Worm (Caenorhabditis elegans) whole organism, young adult: ENCODE data around the gene tag-307.

ENCODE experiments used
- K11D2.4 ChIP-seq: fragments of 200-800 bp; sonication (Bioruptor generic); IDR thresholded peaks from 2 replicates; pipeline ENCODE4 v1.3.6; 2022; ENCODE audit warnings: missing genetic modification reagents, missing genetic modification characterization, missing compliant biosample characterization
- Y56A3A.18 ChIP-seq: fragments of 200-800 bp; sonication (Bioruptor generic); IDR thresholded peaks from 2 replicates; pipeline ENCODE4 v1.3.6; 2022; ENCODE audit warnings: missing genetic modification reagents, missing genetic modification characterization, missing compliant biosample characterization
- Y67H2A.10 ChIP-seq: fragments of 200-800 bp; sonication (Bioruptor generic); conservative IDR thresholded peaks from 2 replicates; pipeline ENCODE4 v1.3.6; 2022; ENCODE audit warnings: missing genetic modification reagents, missing genetic modification characterization, missing compliant biosample characterization
- cebp-1 ChIP-seq, 2 experiments: fragments of 200-800 bp in 1 of 2; sonication (Bioruptor generic) in 1 of 2; sonication (generic microtip) in 1 of 2; IDR thresholded peaks in 1 of 2; optimal IDR thresholded peaks in 1 of 2; 2 replicates each; pipeline versions ENCODE4 v1.3.6 to Lab custom; 2017 to 2022; ENCODE audit warnings: missing compliant biosample characterization in 2 of 2, missing genetic modification characterization in 2 of 2, mild to moderate bottlenecking in 1 of 2, missing genetic modification reagents in 1 of 2, moderate library complexity in 1 of 2
- dpl-1 ChIP-seq: fragments of 150-350 bp; optimal IDR thresholded peaks from 2 replicates; lab custom pipeline; 2014; ENCODE audit warnings: missing biosample characterization, missing genetic modification reagents, missing genetic modification characterization
- lin-35 ChIP-seq, 3 experiments: fragments of 150-350 bp in 2 of 3; sonication (generic microtip) in 1 of 3; optimal IDR thresholded peaks; 2 replicates each; lab custom pipeline; 2014 to 2018; ENCODE audit warnings: missing biosample characterization in 3 of 3, missing genetic modification characterization in 3 of 3, missing genetic modification reagents in 3 of 3
- rec-8 ChIP-seq, 2 experiments: sonication (generic microtip); optimal IDR thresholded peaks; 2 replicates each; lab custom pipeline; 2016; ENCODE audit warnings: mild to moderate bottlenecking in 2 of 2, missing genetic modification characterization in 2 of 2, missing genetic modification reagents in 2 of 2, missing genotype in 2 of 2, missing biosample characterization in 1 of 2, missing compliant biosample characterization in 1 of 2, moderate library complexity in 1 of 2
- repo-1 ChIP-seq: sonication (generic microtip); optimal IDR thresholded peaks from 2 replicates; lab custom pipeline; 2017; ENCODE audit warnings: mild to moderate bottlenecking, missing genetic modification characterization, missing compliant biosample characterization
- sdz-38 ChIP-seq: sonication (generic microtip); optimal IDR thresholded peaks from 2 replicates; lab custom pipeline; 2016; ENCODE audit warnings: missing genotype, missing genetic modification characterization, missing compliant biosample characterization
- ztf-18 ChIP-seq: sonication (generic microtip); optimal IDR thresholded peaks from 2 replicates; lab custom pipeline; 2016; ENCODE audit warnings: missing genotype, mild to moderate bottlenecking, missing genetic modification characterization, missing compliant biosample characterization
- ztf-25 ChIP-seq: fragments of 200-800 bp; sonication (Bioruptor generic); IDR thresholded peaks from 2 replicates; pipeline ENCODE4 v1.3.6; 2022; ENCODE audit warnings: missing genetic modification reagents, missing genetic modification characterization, missing compliant biosample characterization
- ztf-28 ChIP-seq: fragments of 200-800 bp; sonication (Bioruptor generic); IDR thresholded peaks from 2 replicates; pipeline ENCODE4 v1.3.6; 2022; ENCODE audit warnings: missing genetic modification reagents, missing genetic modification characterization, missing compliant biosample characterization

ce11 chrIII:7828576-7829461 lies 28.2 kb downstream of the tag-307 start, which contains the start of the genes egl-45 and kcmf-1:
- TF ChIP-seq Y67H2A.10 (GFP tag; lab: Robert Waterston, UW): no peak
- TF ChIP-seq lin-35 (GFP tag; optimal IDR thresholded peaks at IDR 0.05; lab: Kevin White, UChicago): peak in 1 of 3 experiments; percentile 3
- no peak for TF ChIP-seq ztf-18
- TF ChIP-seq K11D2.4: no peak
- no peak for TF ChIP-seq cebp-1 (GFP tag; IDR thresholded peaks at IDR 0.05; lab: Robert Waterston, UW)
- TF ChIP-seq cebp-1 (tag; optimal IDR thresholded peaks at IDR 0.05; lab: Kevin White, UChicago): no peak
- TF ChIP-seq ztf-28 (GFP tag; lab: Robert Waterston, UW): no peak
- no peak for TF ChIP-seq Y56A3A.18 (GFP tag; lab: Robert Waterston, UW)
- TF ChIP-seq repo-1 (tag; lab: Kevin White, UChicago): no peak
- TF ChIP-seq ztf-25: no peak
- TF ChIP-seq rec-8 (tag; optimal IDR thresholded peaks at IDR 0.05; lab: Kevin White, UChicago): no peak
- no peak for TF ChIP-seq dpl-1 (GFP tag; lab: Kevin White, UChicago)
- TF ChIP-seq sdz-38 (tag; lab: Kevin White, UChicago): no peak
